Worm (Caenorhabditis elegans) whole organism, young adult: ENCODE data around the gene ZK1290.10.

ENCODE experiments used
- C06A6.2 ChIP-seq: fragments of 200-800 bp; sonication (Bioruptor generic); conservative IDR thresholded peaks from 2 replicates; pipeline ENCODE4 v1.3.6; 2022; ENCODE audit warnings: missing genetic modification characterization, missing compliant biosample characterization
- C17E4.6 ChIP-seq: fragments of 200-800 bp; sonication (Bioruptor generic); IDR thresholded peaks from 2 replicates; pipeline ENCODE4 v1.3.6; 2022; ENCODE audit warnings: missing genetic modification reagents, missing genetic modification characterization, missing compliant biosample characterization
- D2030.7 ChIP-seq: fragments of 200-800 bp; sonication (Bioruptor generic); IDR thresholded peaks from 2 replicates; pipeline ENCODE4 v1.3.6; 2022; ENCODE audit warnings: missing genetic modification reagents, missing genetic modification characterization, missing compliant biosample characterization
- F10E7.11 ChIP-seq: sonication (generic microtip); optimal IDR thresholded peaks from 2 replicates; lab custom pipeline; 2017; ENCODE audit warnings: mild to moderate bottlenecking, missing genetic modification characterization, moderate library complexity, missing compliant biosample characterization
- F22D6.2 ChIP-seq: sonication (generic microtip); optimal IDR thresholded peaks from 2 replicates; lab custom pipeline; 2016; ENCODE audit warnings: mild to moderate bottlenecking, missing genetic modification characterization, missing compliant biosample characterization
- F33H1.4 ChIP-seq: fragments of 200-800 bp; sonication (Bioruptor generic); IDR thresholded peaks from 2 replicates; pipeline ENCODE4 v1.3.6; 2022; ENCODE audit warnings: missing genetic modification reagents, missing genetic modification characterization, missing compliant biosample characterization
- F37B4.10 ChIP-seq: fragments of 200-800 bp; sonication (Bioruptor generic); IDR thresholded peaks from 2 replicates; pipeline ENCODE4 v1.3.6; 2022; ENCODE audit warnings: missing genetic modification characterization, missing compliant biosample characterization
- F49E8.2 ChIP-seq: sonication (generic microtip); optimal IDR thresholded peaks from 3 replicates; lab custom pipeline; 2017; ENCODE audit warnings: missing genetic modification characterization, mild to moderate bottlenecking, missing compliant biosample characterization, antibody characterized with exemption, moderate library complexity; ENCODE audit not compliant: insufficient read depth
- F55B11.4 ChIP-seq: sonication (generic microtip); optimal IDR thresholded peaks from 2 replicates; lab custom pipeline; 2016; ENCODE audit warnings: missing compliant biosample characterization, missing genetic modification characterization, borderline replicate concordance; ENCODE audit not compliant: insufficient read depth
- F57A8.1 ChIP-seq: fragments of 200-800 bp; sonication (Bioruptor generic); optimal IDR thresholded peaks from 2 replicates; lab custom pipeline; 2018; ENCODE audit warnings: mild to moderate bottlenecking, missing genetic modification characterization, moderate library complexity, missing compliant biosample characterization
- K12H6.12 ChIP-seq: fragments of 200-800 bp; sonication (Bioruptor generic); optimal IDR thresholded peaks from 2 replicates; lab custom pipeline; 2018; ENCODE audit warnings: mild to moderate bottlenecking, missing genetic modification characterization, missing compliant biosample characterization
- T07F8.4 ChIP-seq: sonication (generic microtip); optimal IDR thresholded peaks from 2 replicates; lab custom pipeline; 2016; ENCODE audit warnings: mild to moderate bottlenecking, missing genetic modification characterization, moderate library complexity, missing compliant biosample characterization
- Y53F4B.3 ChIP-seq: fragments of 200-800 bp; sonication (Bioruptor generic); IDR thresholded peaks from 2 replicates; pipeline ENCODE4 v1.3.6; 2022; ENCODE audit warnings: missing genetic modification reagents, missing genetic modification characterization, missing compliant biosample characterization
- Y56A3A.18 ChIP-seq: fragments of 200-800 bp; sonication (Bioruptor generic); IDR thresholded peaks from 2 replicates; pipeline ENCODE4 v1.3.6; 2022; ENCODE audit warnings: missing genetic modification reagents, missing genetic modification characterization, missing compliant biosample characterization
- Y79H2A.3 ChIP-seq: fragments of 200-800 bp; sonication (Bioruptor generic); conservative IDR thresholded peaks from 2 replicates; pipeline ENCODE4 v1.3.6; 2022; ENCODE audit warnings: missing genetic modification reagents, missing genetic modification characterization, missing compliant biosample characterization
- attf-5 ChIP-seq: fragments of 200-800 bp; sonication (Bioruptor generic); optimal IDR thresholded peaks from 2 replicates; lab custom pipeline; 2018; ENCODE audit warnings: mild to moderate bottlenecking, missing genetic modification characterization, missing compliant biosample characterization
- ccch-3 ChIP-seq: fragments of 200-800 bp; sonication (Bioruptor generic); optimal IDR thresholded peaks from 2 replicates; lab custom pipeline; 2018; ENCODE audit warnings: mild to moderate bottlenecking, missing genetic modification characterization, missing compliant biosample characterization
- cebp-1 ChIP-seq, 2 experiments: fragments of 200-800 bp in 1 of 2; sonication (Bioruptor generic) in 1 of 2; sonication (generic microtip) in 1 of 2; IDR thresholded peaks in 1 of 2; optimal IDR thresholded peaks in 1 of 2; 2 replicates each; pipeline versions ENCODE4 v1.3.6 to Lab custom; 2017 to 2022; ENCODE audit warnings: missing compliant biosample characterization in 2 of 2, missing genetic modification characterization in 2 of 2, mild to moderate bottlenecking in 1 of 2, missing genetic modification reagents in 1 of 2, moderate library complexity in 1 of 2
- die-1 ChIP-seq: sonication (generic microtip); optimal IDR thresholded peaks from 2 replicates; lab custom pipeline; 2016; ENCODE audit warnings: missing genotype, mild to moderate bottlenecking, missing genetic modification characterization, missing compliant biosample characterization
- efl-1 ChIP-seq: fragments of 150-350 bp; optimal IDR thresholded peaks from 2 replicates; lab custom pipeline; 2014; ENCODE audit warnings: missing biosample characterization, missing genetic modification reagents, missing genetic modification characterization
- egrh-3 ChIP-seq: fragments of 200-800 bp; sonication (Bioruptor generic); IDR thresholded peaks from 2 replicates; pipeline ENCODE4 v1.3.6; 2022; ENCODE audit warnings: missing genetic modification reagents, missing genetic modification characterization, missing compliant biosample characterization
- ekl-4 ChIP-seq: fragments of 200-800 bp; sonication (Bioruptor generic); IDR thresholded peaks from 2 replicates; pipeline ENCODE4 v1.3.6; 2022; ENCODE audit warnings: missing genetic modification reagents, missing genetic modification characterization, missing compliant biosample characterization
- hsf-1 ChIP-seq: fragments of 200-800 bp; sonication (Bioruptor generic); IDR thresholded peaks from 2 replicates; pipeline ENCODE4 v1.3.6; 2022; ENCODE audit warnings: missing genetic modification reagents, missing genetic modification characterization, missing compliant biosample characterization
- let-526 ChIP-seq: fragments of 200-800 bp; sonication (Bioruptor generic); IDR thresholded peaks from 2 replicates; pipeline ENCODE4 v1.3.6; 2022; ENCODE audit warnings: missing genetic modification reagents, missing genetic modification characterization, missing compliant biosample characterization
- lsy-27 ChIP-seq: sonication (generic microtip); optimal IDR thresholded peaks from 2 replicates; lab custom pipeline; 2017; ENCODE audit warnings: missing genetic modification characterization, mild to moderate bottlenecking, missing compliant biosample characterization, antibody characterized with exemption, missing genotype, borderline replicate concordance; ENCODE audit not compliant: insufficient read depth
- madf-3 ChIP-seq: fragments of 200-800 bp; sonication (Bioruptor generic); IDR thresholded peaks from 2 replicates; pipeline ENCODE4 v1.3.6; 2022; ENCODE audit warnings: missing genetic modification reagents, missing genetic modification characterization, missing compliant biosample characterization
- mcd-1 ChIP-seq: fragments of 200-800 bp; sonication (Bioruptor generic); IDR thresholded peaks from 2 replicates; pipeline ENCODE4 v1.3.6; 2022; ENCODE audit warnings: missing genetic modification reagents, missing genetic modification characterization, missing compliant biosample characterization
- nfya-1 ChIP-seq: sonication (generic microtip); optimal IDR thresholded peaks from 2 replicates; lab custom pipeline; 2017; ENCODE audit warnings: antibody characterized with exemption, missing compliant biosample characterization, missing genetic modification characterization, borderline replicate concordance; ENCODE audit not compliant: insufficient read depth
- nfya-2 ChIP-seq: fragments of 200-800 bp; sonication (Bioruptor generic); IDR thresholded peaks from 2 replicates; pipeline ENCODE4 v1.3.6; 2022; ENCODE audit warnings: missing genetic modification reagents, missing genetic modification characterization, missing compliant biosample characterization
- nhr-120 ChIP-seq: fragments of 200-800 bp; sonication (Bioruptor generic); IDR thresholded peaks from 2 replicates; pipeline ENCODE4 v1.3.6; 2022; ENCODE audit warnings: missing genetic modification characterization, missing compliant biosample characterization
- nhr-179 ChIP-seq: sonication (generic microtip); optimal IDR thresholded peaks from 2 replicates; lab custom pipeline; 2016; ENCODE audit warnings: mild to moderate bottlenecking, missing genetic modification characterization, missing compliant biosample characterization
- nhr-27 ChIP-seq: fragments of 200-800 bp; sonication (Bioruptor generic); optimal IDR thresholded peaks from 2 replicates; lab custom pipeline; 2018; ENCODE audit warnings: mild to moderate bottlenecking, missing genetic modification characterization, moderate library complexity, missing compliant biosample characterization
- pbrm-1 ChIP-seq: fragments of 200-800 bp; sonication (Bioruptor generic); IDR thresholded peaks from 2 replicates; pipeline ENCODE4 v1.3.6; 2022; ENCODE audit warnings: missing genetic modification reagents, missing genetic modification characterization, missing compliant biosample characterization
- pha-4 ChIP-seq: fragments of 150-350 bp; sonication (generic microtip); optimal IDR thresholded peaks from 2 replicates; lab custom pipeline; 2014; ENCODE audit warnings: missing biosample characterization, missing genetic modification reagents, missing genetic modification characterization
- sdz-38 ChIP-seq: sonication (generic microtip); optimal IDR thresholded peaks from 2 replicates; lab custom pipeline; 2016; ENCODE audit warnings: missing genotype, missing genetic modification characterization, missing compliant biosample characterization
- snpc-1.1 ChIP-seq: sonication (generic microtip); optimal IDR thresholded peaks from 2 replicates; lab custom pipeline; 2017; ENCODE audit warnings: missing genetic modification characterization, mild to moderate bottlenecking, missing compliant biosample characterization, antibody characterized with exemption, moderate library complexity, missing genotype, missing genetic modification reagents; ENCODE audit not compliant: insufficient read depth
- sptf-2 ChIP-seq: fragments of 200-800 bp; sonication (Bioruptor generic); optimal IDR thresholded peaks from 2 replicates; lab custom pipeline; 2018; ENCODE audit warnings: mild to moderate bottlenecking, missing genetic modification characterization, missing compliant biosample characterization
- zim-3 ChIP-seq: sonication (generic microtip); optimal IDR thresholded peaks from 2 replicates; lab custom pipeline; 2017; ENCODE audit warnings: mild to moderate bottlenecking, missing genetic modification characterization, moderate library complexity, missing compliant biosample characterization

Gene ZK1290.10

DNA sequence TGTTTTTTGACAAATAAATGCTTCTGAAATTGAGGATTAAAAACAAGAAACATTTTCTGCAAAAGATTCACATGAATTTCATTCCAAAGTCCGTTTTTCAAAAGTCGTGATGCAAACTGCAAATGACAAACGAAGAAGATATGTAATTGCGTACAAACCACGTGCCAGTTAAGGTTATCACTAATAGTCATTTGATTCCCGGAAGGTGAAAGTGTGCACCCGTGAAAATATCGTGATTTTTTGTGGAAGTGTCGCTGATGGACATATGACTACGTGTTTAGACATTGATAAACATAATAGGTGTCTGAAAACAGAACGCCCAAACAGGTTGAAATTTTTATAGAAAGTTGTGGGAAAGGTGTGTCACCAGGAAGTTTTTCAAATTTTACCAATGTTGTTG, 25.5 kb downstream of the ZK1290.10 start (continued):
- TF ChIP-seq cebp-1 (GFP tag; IDR thresholded peaks at IDR 0.05; lab: Robert Waterston, UW) (no peak), cebp-1 (tag; optimal IDR thresholded peaks at IDR 0.05; lab: Kevin White, UChicago) (no peak), pbrm-1 (GFP tag; lab: Robert Waterston, UW) (0 out of 2 replicates have a peak, but pooled peaks have one; percentile 23), ekl-4 (GFP tag; lab: Robert Waterston, UW) (no peak), hsf-1 (0 out of 2 replicates have a peak, but pooled peaks have one; percentile 44), F22D6.2 (peak; percentile 3), Y56A3A.18 (no peak), Y53F4B.3 (no peak), die-1 (tag; lab: Kevin White, UChicago) (no peak), C17E4.6 (GFP tag; lab: Robert Waterston, UW) (no peak), let-526 (peak; percentile 62; the same call in 1 of the 2 replicates), ccch-3 (no peak), mcd-1 (GFP tag; lab: Robert Waterston, UW) (no peak), sdz-38 (no peak), sptf-2 (no peak)

DNA sequence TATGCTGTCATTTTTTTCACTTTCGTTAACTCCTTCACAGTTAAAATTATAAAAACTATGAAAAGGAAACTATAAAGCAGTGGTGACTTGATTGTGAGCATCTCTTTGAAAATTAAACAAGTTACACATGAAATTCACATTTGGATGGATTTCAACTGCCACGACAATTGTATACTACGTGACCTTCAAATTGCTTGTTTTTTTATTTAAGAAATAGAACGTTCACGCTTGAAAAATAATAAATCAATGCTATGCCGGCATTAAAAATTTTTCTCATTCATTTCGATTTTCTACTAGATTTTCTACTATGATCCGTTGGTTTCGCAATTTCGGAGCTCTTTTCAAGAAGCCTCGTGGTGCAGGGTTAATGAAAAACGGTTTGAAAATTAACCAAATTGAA, 28.2 kb downstream of the ZK1290.10 start, which contains the start of the genes ZK1290.7 and rnh-1.1:
Gene ZK1290.7 (minus strand): TSS at position 101 of the 400 bp plus-strand sequence.
Gene rnh-1.1 (plus strand): TSS at position 281 of the 400 bp plus-strand sequence.
- no peak for TF ChIP-seq F57A8.1 (GFP tag; lab: Kevin White, UChicago)
- TF ChIP-seq F55B11.4 (tag; lab: Kevin White, UChicago) = no peak
- TF ChIP-seq nhr-27 (tag; lab: Kevin White, UChicago) = no peak
- TF ChIP-seq nhr-120 (GFP tag; lab: Robert Waterston, UW) = no peak
- TF ChIP-seq madf-3 (GFP tag; lab: Robert Waterston, UW) = no peak
- TF ChIP-seq zim-3 (tag; lab: Kevin White, UChicago) = no peak
- no peak for TF ChIP-seq let-526
- no peak for TF ChIP-seq F10E7.11 (tag; lab: Kevin White, UChicago)
- TF ChIP-seq mcd-1 (GFP tag; lab: Robert Waterston, UW) = no peak
- TF ChIP-seq F49E8.2 (tag; lab: Kevin White, UChicago) = no peak
- no peak for TF ChIP-seq D2030.7
- no peak for TF ChIP-seq sdz-38
- TF ChIP-seq sptf-2 = no peak
- TF ChIP-seq T07F8.4 (tag; lab: Kevin White, UChicago) = no peak
- TF ChIP-seq nfya-2 = no peak
- TF ChIP-seq, all 124 proteins: peak for 0

ce11 chrII:7523281-7523680, 30.4 kb downstream of the ZK1290.10 start, which contains the start of gene ZK1290.15:
ZK1290.15 (plus strand) TSS chrII:7523581.
- no peak for TF ChIP-seq pha-4 (tag; lab: Kevin White, UChicago)
- TF ChIP-seq nhr-179 = no peak
- TF ChIP-seq K12H6.12 = no peak
- TF ChIP-seq F22D6.2 = no peak
- TF ChIP-seq C06A6.2 (GFP tag; lab: Robert Waterston, UW) = no peak
- TF ChIP-seq nfya-1 (tag; lab: Kevin White, UChicago) = no peak
- TF ChIP-seq Y79H2A.3 = no peak
- TF ChIP-seq F33H1.4 = no peak
- TF ChIP-seq attf-5 = no peak
- TF ChIP-seq egrh-3 (GFP tag; lab: Robert Waterston, UW) = no peak
- no peak for TF ChIP-seq lsy-27 (tag; lab: Kevin White, UChicago)
- TF ChIP-seq F37B4.10 (GFP tag; lab: Robert Waterston, UW) = no peak
- TF ChIP-seq snpc-1.1 (tag; lab: Kevin White, UChicago) = no peak
- TF ChIP-seq efl-1 (GFP tag; lab: Kevin White, UChicago) = no peak
- TF ChIP-seq zim-3 (tag; lab: Kevin White, UChicago) = no peak
- no peak for TF ChIP-seq sdz-38
